Fruit fly (Drosophila melanogaster): Measurements from ENCODE around the gene OtopLa.
A peak's percentile ranks its signal among the peaks of the same experiment; 100 is the strongest.

Gene OtopLa

DNA sequence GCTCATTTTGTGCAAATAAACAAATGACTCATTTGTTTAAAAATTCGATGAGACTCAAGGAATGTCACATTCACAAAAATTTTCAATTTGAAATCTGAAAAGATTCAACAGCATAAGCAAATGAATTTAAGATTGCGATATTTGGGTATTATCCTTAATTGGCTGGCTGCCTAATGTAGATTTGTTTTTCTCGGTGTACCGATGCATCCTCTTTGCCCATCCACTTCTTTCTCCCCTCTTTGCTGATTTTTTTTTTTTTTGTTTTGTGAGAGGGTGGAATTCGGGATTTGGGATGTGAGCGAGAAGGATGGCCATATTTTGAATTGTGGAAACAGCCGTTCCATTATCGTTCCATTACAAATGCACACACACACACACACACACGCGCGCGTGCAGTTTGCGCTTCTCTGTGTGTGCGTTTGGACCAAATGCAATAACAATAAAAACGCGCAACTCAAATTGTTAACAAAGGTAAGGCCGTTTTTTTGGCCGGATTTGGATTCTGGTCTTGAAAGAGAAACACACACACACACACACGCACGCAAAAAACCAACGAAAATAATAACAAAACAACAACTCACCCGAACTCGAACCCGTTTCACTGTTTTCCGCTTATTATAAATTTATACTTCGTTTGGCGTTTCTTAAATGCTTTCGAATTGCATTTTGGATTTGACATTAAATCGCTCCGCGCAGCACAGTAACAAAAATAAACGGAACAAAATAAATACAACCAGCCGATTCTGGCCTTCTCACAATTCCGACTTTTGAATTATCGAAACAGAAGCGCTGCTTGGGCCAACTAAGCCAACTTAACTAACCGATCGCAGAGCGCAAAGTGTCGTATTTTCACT, 31.0 kb upstream of the OtopLa start (continued):
- TF ChIP-seq klu (GFP tag; IDR thresholded peaks at IDR 0.05) (no peak), E2f1 (GFP tag; IDR thresholded peaks at IDR 0.05) (no peak), repo (GFP tag; optimal IDR thresholded peaks at IDR 0.05) (no peak), sens (GFP tag) (peak; percentile 95), CG4404 (GFP tag; IDR thresholded peaks at IDR 0.05) (0 out of 2 replicates have a peak, but pooled peaks have one; percentile 34), br (optimal IDR thresholded peaks at IDR 0.05) (no peak), CG6689 (GFP tag; IDR thresholded peaks at IDR 0.05) (peak; percentile 48; the same call in 1 of the 2 replicates), CG2889 (GFP tag; IDR thresholded peaks at IDR 0.05) (no peak), CG6813 (GFP tag; optimal IDR thresholded peaks at IDR 0.05) (peak; percentile 43), CG15479 (GFP tag; optimal IDR thresholded peaks at IDR 0.05) (no peak), shn (GFP tag; optimal IDR thresholded peaks at IDR 0.05) (peak; percentile 29), Dad (GFP tag; optimal IDR thresholded peaks at IDR 0.05) (no peak), jigr1 (GFP tag; IDR thresholded peaks at IDR 0.05) (no peak), btn (GFP tag; optimal IDR thresholded peaks at IDR 0.05) (peak; percentile 3), CG5953 (GFP tag; IDR thresholded peaks at IDR 0.05) (no peak), E2f2 (GFP tag; IDR thresholded peaks at IDR 0.05) (peak; percentile 12; the same call in 1 of the 2 replicates), abd-A (tag; optimal IDR thresholded peaks at IDR 0.05) (no peak), NC2β (GFP tag; optimal IDR thresholded peaks at IDR 0.05) (peak; percentile 63), H15 (GFP tag; IDR thresholded peaks at IDR 0.05) (no peak), wor (GFP tag; IDR thresholded peaks at IDR 0.05) (0 out of 2 replicates have a peak, but pooled peaks have one; percentile 18), oc (tag; optimal IDR thresholded peaks at IDR 0.05) (no peak), CG6175 (GFP tag; IDR thresholded peaks at IDR 0.05) (no peak), ems (GFP tag; optimal IDR thresholded peaks at IDR 0.05) (no peak), mirr (GFP tag; optimal IDR thresholded peaks at IDR 0.05) (no peak), gro (GFP tag; optimal IDR thresholded peaks at IDR 0.05) (no peak), CG17829 (tag; optimal IDR thresholded peaks at IDR 0.05) (peak; percentile 60), Eip74EF (GFP tag; optimal IDR thresholded peaks at IDR 0.05) (no peak), CG3726 (GFP tag; IDR thresholded peaks at IDR 0.05) (0 out of 3 replicates have a peak, but pooled peaks have one; percentile 46), CTCF (GFP tag; optimal IDR thresholded peaks at IDR 0.05) (peak; percentile 3), pfk (GFP tag; optimal IDR thresholded peaks at IDR 0.05) (peak; percentile 87), gfzf (GFP tag; optimal IDR thresholded peaks at IDR 0.05) (no peak), sd (tag; optimal IDR thresholded peaks at IDR 0.05) (no peak), dan (GFP tag; IDR thresholded peaks at IDR 0.05) (no peak), CG2120 (GFP tag; optimal IDR thresholded peaks at IDR 0.05) (no peak), CG13296 (GFP tag; optimal IDR thresholded peaks at IDR 0.05) (no peak), CG1603 (tag; optimal IDR thresholded peaks at IDR 0.05) (peak; percentile 58), CG34422 (GFP tag; IDR thresholded peaks at IDR 0.05) (0 out of 3 replicates have a peak, but pooled peaks have one; percentile 30), CG11504 (tag; optimal IDR thresholded peaks at IDR 0.05) (no peak), Mrtf (GFP tag; IDR thresholded peaks at IDR 0.05) (no peak), insv (GFP tag; optimal IDR thresholded peaks at IDR 0.05) (no peak), org-1 (GFP tag; optimal IDR thresholded peaks at IDR 0.05) (peak; percentile 25), CG7372 (GFP tag; IDR thresholded peaks at IDR 0.05) (0 out of 2 replicates have a peak, but pooled peaks have one; percentile 18), sc (optimal IDR thresholded peaks at IDR 0.05) (no peak), sc (GFP tag; optimal IDR thresholded peaks at IDR 0.05) (peak; percentile 40), ci (GFP tag; IDR thresholded peaks at IDR 0.05) (peak; percentile 61; the same call in 2 of the 3 replicates), CG34376 (GFP tag; optimal IDR thresholded peaks at IDR 0.05) (no peak), gsb (GFP tag; IDR thresholded peaks at IDR 0.05) (no peak), unpg (GFP tag; optimal IDR thresholded peaks at IDR 0.05) (peak; percentile 63), Dp (GFP tag; optimal IDR thresholded peaks at IDR 0.05) (no peak), vnd (GFP tag; IDR thresholded peaks at IDR 0.05; ENCODE audit: partially characterized antibody) (no peak), cas (GFP tag; IDR thresholded peaks at IDR 0.05) (no peak)
